Worm (Caenorhabditis elegans) whole organism, young adult: ENCODE results near the gene srh-71.

Experiments used
- ama-1 ChIP-seq, 3 experiments: fragments of 150-350 bp in 1 of 3; sonication (generic microtip) in 2 of 3; optimal IDR thresholded peaks; 2 replicates each; lab custom pipeline; 2014 to 2018; ENCODE audit warnings: missing biosample characterization in 2 of 3, missing genetic modification characterization in 2 of 3, missing genetic modification reagents in 2 of 3
- dpl-1 ChIP-seq: fragments of 150-350 bp; optimal IDR thresholded peaks from 2 replicates; lab custom pipeline; 2014; ENCODE audit warnings: missing biosample characterization, missing genetic modification reagents, missing genetic modification characterization
- lsy-27 ChIP-seq: sonication (generic microtip); optimal IDR thresholded peaks from 2 replicates; lab custom pipeline; 2017; ENCODE audit warnings: missing genetic modification characterization, mild to moderate bottlenecking, missing compliant biosample characterization, antibody characterized with exemption, missing genotype, borderline replicate concordance; ENCODE audit not compliant: insufficient read depth
- nhr-179 ChIP-seq: sonication (generic microtip); optimal IDR thresholded peaks from 2 replicates; lab custom pipeline; 2016; ENCODE audit warnings: mild to moderate bottlenecking, missing genetic modification characterization, missing compliant biosample characterization
- nhr-90 ChIP-seq: sonication (generic microtip); optimal IDR thresholded peaks from 2 replicates; lab custom pipeline; 2016; ENCODE audit warnings: missing genotype, mild to moderate bottlenecking, missing genetic modification characterization, missing compliant biosample characterization
- sea-2 ChIP-seq: fragments of 200-800 bp; sonication (Bioruptor generic); IDR thresholded peaks from 2 replicates; pipeline ENCODE4 v1.3.6; 2022; ENCODE audit warnings: missing genetic modification characterization, missing compliant biosample characterization
- ztf-3 ChIP-seq: fragments of 200-800 bp; sonication (Bioruptor generic); optimal IDR thresholded peaks from 2 replicates; lab custom pipeline; 2018; ENCODE audit warnings: mild to moderate bottlenecking, missing genetic modification characterization, missing compliant biosample characterization

ce11 chrII:3076915-3077314, 46.4 kb upstream of the srh-71 start, which contains the start of gene Y25C1A.8:
- TF ChIP-seq sea-2 (GFP tag; lab: Robert Waterston, UW), result no peak
- peak; percentile 48 for TF ChIP-seq ztf-3
- no peak for TF ChIP-seq nhr-90 (tag; lab: Kevin White, UChicago)
- TF ChIP-seq nhr-179 (tag; lab: Kevin White, UChicago), result no peak
- no peak for TF ChIP-seq ama-1 (optimal IDR thresholded peaks at IDR 0.05; lab: Kevin White, UChicago)
- TF ChIP-seq ama-1 (GFP tag; optimal IDR thresholded peaks at IDR 0.05; lab: Kevin White, UChicago), result peak in 1 of 2 experiments; percentile 16
- peak; percentile 37 for TF ChIP-seq dpl-1
- TF ChIP-seq lsy-27 (tag; lab: Kevin White, UChicago), result no peak
